Fruit fly (Drosophila melanogaster) whole organism, embryonic: Measurements from ENCODE around the gene Cp16.
A peak's percentile ranks its signal among the peaks of the same experiment; 100 is the strongest.

Experiments used
- Blimp-1 ChIP-seq: fragments of 200-800 bp; sonication (Bioruptor generic); optimal IDR thresholded peaks from 3 replicates; lab custom pipeline; 2018; ENCODE audit warnings: missing biosample characterization, missing genetic modification characterization, mild to moderate bottlenecking, moderate library complexity, missing genetic modification reagents
- CG10267 ChIP-seq: fragments of 200-800 bp; sonication (Bioruptor generic); optimal IDR thresholded peaks from 2 replicates; lab custom pipeline; 2018; ENCODE audit warnings: missing biosample characterization, mild to moderate bottlenecking, missing genetic modification characterization, moderate library complexity
- CG10543 ChIP-seq: fragments of 200-800 bp; sonication (Bioruptor generic); optimal IDR thresholded peaks from 3 replicates; lab custom pipeline; 2017; ENCODE audit warnings: missing biosample characterization, mild to moderate bottlenecking, missing genetic modification characterization, moderate library complexity
- CG10654 ChIP-seq: fragments of 200-800 bp; sonication (Bioruptor generic); optimal IDR thresholded peaks from 2 replicates; lab custom pipeline; 2016; ENCODE audit warnings: missing biosample characterization, missing genetic modification characterization
- CG10959 ChIP-seq: fragments of 200-800 bp; sonication (Bioruptor generic); IDR thresholded peaks from 2 replicates; pipeline ENCODE4 v1.3.6; 2022; ENCODE audit warnings: missing biosample characterization, missing genetic modification characterization
- CG12219 ChIP-seq: fragments of 200-800 bp; sonication (Bioruptor generic); optimal IDR thresholded peaks from 3 replicates; lab custom pipeline; 2018; ENCODE audit warnings: missing biosample characterization, mild to moderate bottlenecking, missing genetic modification characterization
- CG12942 ChIP-seq: fragments of 200-800 bp; sonication (Bioruptor generic); optimal IDR thresholded peaks from 3 replicates; lab custom pipeline; 2016; ENCODE audit warnings: missing biosample characterization, missing genetic modification characterization
- CG13123 ChIP-seq: fragments of 200-800 bp; sonication (Bioruptor generic); optimal IDR thresholded peaks from 2 replicates; lab custom pipeline; 2016; ENCODE audit warnings: missing biosample characterization, missing genetic modification characterization
- CG13775 ChIP-seq: fragments of 200-800 bp; sonication (Bioruptor generic); optimal IDR thresholded peaks from 3 replicates; lab custom pipeline; 2017; ENCODE audit warnings: missing biosample characterization, mild to moderate bottlenecking, missing genetic modification characterization
- CG14667 ChIP-seq: fragments of 200-800 bp; sonication (Bioruptor generic); IDR thresholded peaks from 2 replicates; pipeline ENCODE4 v1.3.6; 2022; ENCODE audit warnings: missing biosample characterization, missing genetic modification characterization
- CG1832 ChIP-seq: fragments of 200-800 bp; sonication (Bioruptor generic); optimal IDR thresholded peaks from 2 replicates; lab custom pipeline; 2017; ENCODE audit warnings: missing biosample characterization, mild to moderate bottlenecking, missing genetic modification characterization, inconsistent platforms
- CG18599 ChIP-seq: fragments of 200-800 bp; sonication (Bioruptor generic); optimal IDR thresholded peaks from 3 replicates; lab custom pipeline; 2017; ENCODE audit warnings: missing biosample characterization, missing genetic modification characterization, mild to moderate bottlenecking, moderate library complexity, missing genetic modification reagents
- CG2116 ChIP-seq: fragments of 200-800 bp; sonication (Bioruptor generic); optimal IDR thresholded peaks from 3 replicates; lab custom pipeline; 2018; ENCODE audit warnings: missing biosample characterization, mild to moderate bottlenecking, missing genetic modification characterization
- CG2129 ChIP-seq: fragments of 200-800 bp; sonication (Bioruptor generic); IDR thresholded peaks from 2 replicates; pipeline ENCODE4 v1.3.6; 2022; ENCODE audit warnings: missing biosample characterization, missing genetic modification characterization; ENCODE audit not compliant: partially characterized antibody
- CG31441 ChIP-seq: fragments of 200-800 bp; sonication (Bioruptor generic); IDR thresholded peaks from 2 replicates; pipeline ENCODE4 v1.3.6; 2022; ENCODE audit warnings: missing biosample characterization, missing genetic modification characterization
- CG3281 ChIP-seq: fragments of 200-800 bp; sonication (Bioruptor generic); optimal IDR thresholded peaks from 3 replicates; lab custom pipeline; 2017; ENCODE audit warnings: missing biosample characterization, mild to moderate bottlenecking, missing genetic modification characterization
- CG4282 ChIP-seq: fragments of 200-800 bp; sonication (Bioruptor generic); optimal IDR thresholded peaks from 2 replicates; lab custom pipeline; 2016; ENCODE audit warnings: missing biosample characterization, missing genetic modification characterization
- CG4820 ChIP-seq: fragments of 200-800 bp; sonication (Bioruptor generic); optimal IDR thresholded peaks from 3 replicates; lab custom pipeline; 2016; ENCODE audit warnings: missing biosample characterization, missing genetic modification characterization
- CG6765 ChIP-seq: fragments of 200-800 bp; sonication (Bioruptor generic); optimal IDR thresholded peaks from 3 replicates; lab custom pipeline; 2017; ENCODE audit warnings: missing biosample characterization, mild to moderate bottlenecking, missing genetic modification characterization
- CG7357 ChIP-seq: fragments of 200-800 bp; sonication (Bioruptor generic); IDR thresholded peaks from 3 replicates; pipeline ENCODE4 v1.3.6; 2022; ENCODE audit warnings: missing biosample characterization, missing genetic modification characterization
- CG8281 ChIP-seq: fragments of 200-800 bp; sonication (Bioruptor generic); optimal IDR thresholded peaks from 2 replicates; lab custom pipeline; 2018; ENCODE audit warnings: missing biosample characterization, mild to moderate bottlenecking, missing genetic modification characterization, moderate library complexity
- CG8359 ChIP-seq: fragments of 200-800 bp; sonication (Bioruptor generic); optimal IDR thresholded peaks from 2 replicates; lab custom pipeline; 2017; ENCODE audit warnings: missing biosample characterization, mild to moderate bottlenecking, missing genetic modification characterization, borderline replicate concordance
- CkIIα-i1 ChIP-seq: fragments of 200-800 bp; sonication (Bioruptor generic); IDR thresholded peaks from 2 replicates; pipeline ENCODE4 v1.3.6; 2022; ENCODE audit warnings: missing biosample characterization, missing genetic modification characterization
- Dad ChIP-seq: fragments of 200-800 bp; sonication (Bioruptor generic); optimal IDR thresholded peaks from 3 replicates; lab custom pipeline; 2016; ENCODE audit warnings: missing biosample characterization, missing genetic modification characterization
- E2f1 ChIP-seq: fragments of 200-800 bp; sonication (Bioruptor generic); IDR thresholded peaks from 2 replicates; pipeline ENCODE4 v1.3.6; 2022; ENCODE audit warnings: missing biosample characterization, missing genetic modification characterization
- ERR ChIP-seq: fragments of 200-800 bp; sonication (Bioruptor generic); optimal IDR thresholded peaks from 2 replicates; lab custom pipeline; 2016; ENCODE audit warnings: missing biosample characterization, missing genetic modification characterization
- Eip74EF ChIP-seq, 2 experiments: fragments of 200-800 bp in 1 of 2; fragments of >200 bp in 1 of 2; sonication (Bioruptor generic) in 1 of 2; optimal IDR thresholded peaks; 2 replicates each; lab custom pipeline; 2017 to 2019; ENCODE audit warnings: missing biosample characterization in 2 of 2, missing genetic modification characterization in 2 of 2, mild to moderate bottlenecking in 1 of 2, moderate library complexity in 1 of 2
- Ets65A ChIP-seq: fragments of 200-800 bp; sonication (Bioruptor generic); peaks from one replicate; lab custom pipeline; 2016; ENCODE audit warnings: missing biosample characterization, missing genetic modification characterization
- Fer2 ChIP-seq: fragments of 200-800 bp; sonication (Bioruptor generic); optimal IDR thresholded peaks from 2 replicates; lab custom pipeline; 2018; ENCODE audit warnings: missing biosample characterization, mild to moderate bottlenecking, missing genetic modification characterization, moderate library complexity
- HLH3B ChIP-seq: fragments of 200-800 bp; sonication (Bioruptor generic); IDR thresholded peaks from 2 replicates; pipeline ENCODE4 v1.3.6; 2022; ENCODE audit warnings: missing biosample characterization, missing genetic modification characterization
- Hmr ChIP-seq: fragments of 200-800 bp; sonication (Bioruptor generic); optimal IDR thresholded peaks from 3 replicates; lab custom pipeline; 2017; ENCODE audit warnings: mild to moderate bottlenecking, missing biosample characterization, missing genetic modification reagents, missing genetic modification characterization
- Max ChIP-seq: fragments of 200-800 bp; sonication (Bioruptor generic); optimal IDR thresholded peaks from 2 replicates; lab custom pipeline; 2016; ENCODE audit warnings: missing biosample characterization, mild to moderate bottlenecking, missing genetic modification characterization
- Oaz ChIP-seq: fragments of 200-800 bp; sonication (Bioruptor generic); IDR thresholded peaks from 2 replicates; pipeline ENCODE4 v1.3.6; 2022; ENCODE audit warnings: missing biosample characterization, missing genetic modification characterization
- Side ChIP-seq: fragments of 200-800 bp; sonication (Bioruptor generic); optimal IDR thresholded peaks from 2 replicates; lab custom pipeline; 2016; ENCODE audit warnings: missing biosample characterization, missing genetic modification characterization
- Xrp1 ChIP-seq: fragments of 200-800 bp; sonication (Bioruptor generic); IDR thresholded peaks from 2 replicates; pipeline ENCODE4 v1.3.6; 2022; ENCODE audit warnings: missing biosample characterization, missing genetic modification characterization
- amos ChIP-seq: fragments of 200-800 bp; sonication (Bioruptor generic); IDR thresholded peaks from 2 replicates; pipeline ENCODE4 v1.3.6; 2022; ENCODE audit warnings: missing biosample characterization, missing genetic modification characterization; ENCODE audit not compliant: partially characterized antibody
- caup ChIP-seq: fragments of 200-800 bp; sonication (Bioruptor generic); optimal IDR thresholded peaks from 3 replicates; lab custom pipeline; 2017; ENCODE audit warnings: missing biosample characterization, mild to moderate bottlenecking, missing genetic modification characterization, moderate library complexity; ENCODE audit not compliant: severe bottlenecking
- da ChIP-seq: fragments of 200-800 bp; sonication (Bioruptor generic); optimal IDR thresholded peaks from 2 replicates; lab custom pipeline; 2016; ENCODE audit warnings: missing biosample characterization, missing genetic modification characterization
- dmrt11E ChIP-seq: fragments of 200-800 bp; sonication (Bioruptor generic); optimal IDR thresholded peaks from 3 replicates; lab custom pipeline; 2018; ENCODE audit warnings: missing biosample characterization, mild to moderate bottlenecking, missing genetic modification characterization, moderate library complexity
- emc ChIP-seq: fragments of 200-800 bp; sonication (Bioruptor generic); optimal IDR thresholded peaks from 2 replicates; lab custom pipeline; 2016; ENCODE audit warnings: missing biosample characterization, missing genetic modification characterization
- hkb ChIP-seq, 2 experiments: fragments of 200-800 bp in 1 of 2; fragments of >200 bp in 1 of 2; sonication (Bioruptor generic) in 1 of 2; IDR thresholded peaks in 1 of 2; optimal IDR thresholded peaks in 1 of 2; 2 replicates each; pipeline versions ENCODE4 v1.3.6 to Lab custom; 2017 to 2022; ENCODE audit warnings: missing biosample characterization in 1 of 2, missing genetic modification characterization in 1 of 2
- knrl ChIP-seq: fragments of 200-800 bp; sonication (Bioruptor generic); IDR thresholded peaks from 3 replicates; pipeline ENCODE4 v1.3.6; 2022; ENCODE audit warnings: missing biosample characterization, missing genetic modification characterization; ENCODE audit not compliant: partially characterized antibody
- salm ChIP-seq: fragments of 200-800 bp; sonication (Bioruptor generic); optimal IDR thresholded peaks from 2 replicates; lab custom pipeline; 2018; ENCODE audit warnings: missing biosample characterization, mild to moderate bottlenecking, missing genetic modification characterization
- sim ChIP-seq: fragments of 200-800 bp; sonication (Bioruptor generic); IDR thresholded peaks from 2 replicates; pipeline ENCODE4 v1.3.6; 2022; ENCODE audit warnings: missing biosample characterization, missing genetic modification characterization
- sisA ChIP-seq: fragments of 200-800 bp; sonication (Bioruptor generic); IDR thresholded peaks from 2 replicates; pipeline ENCODE4 v1.3.6; 2022; ENCODE audit warnings: missing biosample characterization, missing genetic modification characterization
- slbo ChIP-seq: fragments of 200-800 bp; sonication (Bioruptor generic); IDR thresholded peaks from 2 replicates; pipeline ENCODE4 v1.3.6; 2022; ENCODE audit warnings: missing biosample characterization, missing genetic modification characterization
- sna ChIP-seq: fragments of 200-800 bp; sonication (Bioruptor generic); IDR thresholded peaks from 2 replicates; pipeline ENCODE4 v1.3.6; 2022; ENCODE audit warnings: missing biosample characterization, missing genetic modification characterization; ENCODE audit not compliant: partially characterized antibody
- tgo ChIP-seq: fragments of 200-800 bp; sonication (Bioruptor generic); IDR thresholded peaks from 3 replicates; pipeline ENCODE4 v1.3.6; 2022; ENCODE audit warnings: missing biosample characterization, missing genetic modification characterization
- tin ChIP-seq: fragments of 200-800 bp; sonication (Bioruptor generic); optimal IDR thresholded peaks from 3 replicates; lab custom pipeline; 2016; ENCODE audit warnings: missing biosample characterization, missing genetic modification characterization
- vnd ChIP-seq: fragments of 200-800 bp; sonication (Bioruptor generic); IDR thresholded peaks from 3 replicates; pipeline ENCODE4 v1.3.6; 2022; ENCODE audit warnings: missing biosample characterization, missing genetic modification characterization; ENCODE audit not compliant: partially characterized antibody

The Cp16 gene

DNA sequence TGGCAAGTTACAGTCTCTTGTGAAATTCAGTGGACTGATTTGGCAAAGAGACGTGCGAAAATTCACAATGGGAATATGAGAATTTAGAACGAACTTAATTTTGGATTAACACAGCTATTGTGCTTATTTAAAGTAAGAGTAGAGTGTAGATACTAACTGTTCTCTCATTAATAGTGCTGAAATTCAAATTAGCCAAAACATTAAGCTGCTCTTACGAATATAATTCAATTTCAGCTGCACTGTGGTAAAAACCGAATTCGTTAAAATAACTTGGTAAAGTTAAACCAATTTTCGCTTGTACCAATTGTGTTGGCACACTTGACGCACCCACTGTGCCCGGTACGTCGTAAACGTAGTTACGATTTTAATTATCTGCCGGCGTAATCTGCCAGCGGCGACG is 36.1 kb downstream of the Cp16 start (continued):
- peak; percentile 70 for TF ChIP-seq CG3281 (GFP tag; lab: Kevin White, UChicago)
- TF ChIP-seq CG14667 (GFP tag; lab: Robert Waterston, UW): peak; percentile 8; the same call in 1 of the 2 replicates
- TF ChIP-seq sisA (GFP tag; lab: Robert Waterston, UW): no peak
- peak; percentile 14 for TF ChIP-seq tin
- no peak for TF ChIP-seq hkb (optimal IDR thresholded peaks at IDR 0.05; lab: Kevin White, UChicago)
- TF ChIP-seq hkb (GFP tag; IDR thresholded peaks at IDR 0.05; lab: Robert Waterston, UW): no peak
- TF ChIP-seq amos (GFP tag; lab: Robert Waterston, UW): no peak
- TF ChIP-seq CG13775 (GFP tag; lab: Kevin White, UChicago): peak; percentile 50
- TF ChIP-seq Eip74EF (GFP tag; optimal IDR thresholded peaks at IDR 0.05; lab: Kevin White, UChicago): no peak
- no peak for TF ChIP-seq CG8281
- no peak for TF ChIP-seq CG1832 (GFP tag; lab: Kevin White, UChicago)
- no peak for TF ChIP-seq CG31441 (GFP tag; lab: Robert Waterston, UW)
- TF ChIP-seq CG10543 (GFP tag; lab: Kevin White, UChicago): no peak
- no peak for TF ChIP-seq CkIIα-i1
- no peak for TF ChIP-seq vnd (GFP tag; lab: Robert Waterston, UW)
- peak; percentile 11 for TF ChIP-seq Dad
- TF ChIP-seq Ets65A (GFP tag; lab: Kevin White, UChicago): peak; percentile 76
- TF ChIP-seq CG10959: no peak
- TF ChIP-seq Blimp-1 (GFP tag; lab: Kevin White, UChicago): no peak
- TF ChIP-seq da (GFP tag; lab: Kevin White, UChicago): no peak
- no peak for TF ChIP-seq CG12942 (GFP tag; lab: Kevin White, UChicago)
- peak; percentile 31 for TF ChIP-seq emc
- TF ChIP-seq slbo (GFP tag; lab: Robert Waterston, UW): peak; percentile 70
- no peak for TF ChIP-seq CG2116
- TF ChIP-seq Max: peak; percentile 32
- TF ChIP-seq CG8359 (GFP tag; lab: Kevin White, UChicago): no peak
- no peak for TF ChIP-seq Oaz
- no peak for TF ChIP-seq CG10654 (GFP tag; lab: Kevin White, UChicago)
- no peak for TF ChIP-seq CG2129 (GFP tag; lab: Robert Waterston, UW)
- no peak for TF ChIP-seq dmrt11E (tag; lab: Kevin White, UChicago)
- TF ChIP-seq CG10267 (tag; lab: Kevin White, UChicago): no peak
- peak; percentile 35 for TF ChIP-seq CG12219
- no peak for TF ChIP-seq Xrp1
- TF ChIP-seq Side (GFP tag; lab: Kevin White, UChicago): peak; percentile 32
- no peak for TF ChIP-seq sna
- TF ChIP-seq caup: peak; percentile 37
- TF ChIP-seq sim (GFP tag; lab: Robert Waterston, UW): no peak
- no peak for TF ChIP-seq ERR
- TF ChIP-seq HLH3B (GFP tag; lab: Robert Waterston, UW): no peak
- TF ChIP-seq tgo: peak; percentile 24; the same call in 2 of the 3 replicates
- TF ChIP-seq CG7357 (GFP tag; lab: Robert Waterston, UW): 0 out of 3 replicates have a peak, but pooled peaks have one; percentile 15
- TF ChIP-seq CG4282 (GFP tag; lab: Kevin White, UChicago): no peak
- TF ChIP-seq Hmr (GFP tag; lab: Kevin White, UChicago): peak; percentile 70
- TF ChIP-seq CG6765 (GFP tag; lab: Kevin White, UChicago): peak; percentile 42
- TF ChIP-seq CG4820 (GFP tag; lab: Kevin White, UChicago): peak; percentile 17
- no peak for TF ChIP-seq knrl (GFP tag; lab: Robert Waterston, UW)
- no peak for TF ChIP-seq Fer2 (tag; lab: Kevin White, UChicago)
- no peak for TF ChIP-seq E2f1
- TF ChIP-seq CG18599 (GFP tag; lab: Kevin White, UChicago): peak; percentile 78
- TF ChIP-seq salm (tag; lab: Kevin White, UChicago): no peak
- no peak for TF ChIP-seq CG13123 (GFP tag; lab: Kevin White, UChicago)
